Worm (Caenorhabditis elegans) whole organism, L1 larva: ENCODE results near the gene F59E12.6.

Experiments
- C04F5.9 ChIP-seq: sonication (generic microtip); optimal IDR thresholded peaks from 2 replicates; lab custom pipeline; 2016; ENCODE audit warnings: missing genetic modification characterization, missing compliant biosample characterization
- C34B4.2 ChIP-seq: sonication (generic microtip); optimal IDR thresholded peaks from 2 replicates; lab custom pipeline; 2017; ENCODE audit warnings: mild to moderate bottlenecking, missing genetic modification characterization, missing compliant biosample characterization
- F16B12.6 ChIP-seq: fragments of 150-350 bp; optimal IDR thresholded peaks from 2 replicates; lab custom pipeline; 2014; ENCODE audit warnings: missing biosample characterization, missing genetic modification characterization
- Y116A8C.19 ChIP-seq: sonication (generic microtip); optimal IDR thresholded peaks from 2 replicates; lab custom pipeline; 2016; ENCODE audit warnings: missing compliant biosample characterization, missing genetic modification characterization, borderline replicate concordance
- aly-2 ChIP-seq: fragments of 150-350 bp; optimal IDR thresholded peaks from 2 replicates; lab custom pipeline; 2014; ENCODE audit warnings: missing biosample characterization, missing genetic modification characterization
- ama-1 ChIP-seq: fragments of 150-350 bp; optimal IDR thresholded peaks from 2 replicates; lab custom pipeline; 2014
- ceh-88 ChIP-seq: fragments of 200-800 bp; sonication (Bioruptor generic); IDR thresholded peaks from 2 replicates; pipeline ENCODE4 v1.3.6; 2022; ENCODE audit warnings: missing genetic modification characterization, missing compliant biosample characterization
- ceh-90 ChIP-seq: sonication (generic microtip); optimal IDR thresholded peaks from 2 replicates; lab custom pipeline; 2016; ENCODE audit warnings: missing genetic modification characterization, missing compliant biosample characterization
- dsc-1 ChIP-seq: sonication (generic microtip); optimal IDR thresholded peaks from 2 replicates; lab custom pipeline; 2016; ENCODE audit warnings: mild to moderate bottlenecking, missing genetic modification characterization, missing compliant biosample characterization
- efl-1 ChIP-seq, 4 experiments: fragments of 150-350 bp; optimal IDR thresholded peaks in 3 of 4; peaks in 1 of 4; 1 replicate in 1 of 4; 2 replicates in 3 of 4; lab custom pipeline; 2014; ENCODE audit warnings: missing biosample characterization in 2 of 4, missing genetic modification characterization in 2 of 4, missing genetic modification reagents in 2 of 4
- efl-3 ChIP-seq: fragments of 200-800 bp; sonication (Bioruptor generic); optimal IDR thresholded peaks from 2 replicates; lab custom pipeline; 2018; ENCODE audit warnings: mild to moderate bottlenecking, missing genetic modification characterization, missing compliant biosample characterization
- egl-13 ChIP-seq: sonication (generic microtip); optimal IDR thresholded peaks from 2 replicates; lab custom pipeline; 2016; ENCODE audit warnings: missing genotype, missing genetic modification reagents, missing genetic modification characterization, missing compliant biosample characterization
- elt-2 ChIP-seq: sonication (generic microtip); optimal IDR thresholded peaks from 2 replicates; lab custom pipeline; 2016; ENCODE audit warnings: missing genetic modification characterization, mild to moderate bottlenecking, inconsistent platforms, missing compliant biosample characterization, missing genetic modification reagents
- elt-3 ChIP-seq, 6 experiments: fragments of 150-350 bp in 1 of 6; sonication (generic microtip); optimal IDR thresholded peaks; 2 replicates each; lab custom pipeline; 2017 to 2018; ENCODE audit warnings: missing biosample characterization in 6 of 6, missing genetic modification characterization in 6 of 6, inconsistent platforms in 1 of 6
- grh-1 ChIP-seq: fragments of 200-800 bp; sonication (Bioruptor generic); IDR thresholded peaks from 2 replicates; pipeline ENCODE4 v1.3.6; 2022; ENCODE audit warnings: missing genetic modification reagents, missing genetic modification characterization, missing compliant biosample characterization
- hlh-17 ChIP-seq: fragments of 200-800 bp; sonication (Bioruptor generic); optimal IDR thresholded peaks from 2 replicates; lab custom pipeline; 2018; ENCODE audit warnings: missing genetic modification characterization, mild to moderate bottlenecking, missing compliant biosample characterization, moderate library complexity, borderline replicate concordance
- hpl-2 ChIP-seq: fragments of 150-350 bp; optimal IDR thresholded peaks from 2 replicates; lab custom pipeline; 2014; ENCODE audit warnings: missing biosample characterization, missing genetic modification reagents, missing genetic modification characterization
- irx-1 ChIP-seq: sonication (generic microtip); optimal IDR thresholded peaks from 2 replicates; lab custom pipeline; 2016; ENCODE audit warnings: missing genetic modification characterization, missing compliant biosample characterization
- isw-1 ChIP-seq: fragments of 200-800 bp; sonication (Bioruptor generic); IDR thresholded peaks from 2 replicates; pipeline ENCODE4 v1.3.6; 2022; ENCODE audit warnings: missing genetic modification characterization, missing compliant biosample characterization
- jun-1 ChIP-seq: fragments of 150-350 bp; optimal IDR thresholded peaks from 2 replicates; lab custom pipeline; 2014; ENCODE audit warnings: missing biosample characterization, missing genetic modification reagents, missing genetic modification characterization
- lin-14 ChIP-seq: fragments of 200-800 bp; sonication (Bioruptor generic); optimal IDR thresholded peaks from 2 replicates; lab custom pipeline; 2018; ENCODE audit warnings: mild to moderate bottlenecking, missing genetic modification characterization, moderate library complexity, missing compliant biosample characterization
- lir-3 ChIP-seq: sonication (generic microtip); optimal IDR thresholded peaks from 2 replicates; lab custom pipeline; 2016; ENCODE audit warnings: mild to moderate bottlenecking, missing genetic modification characterization, moderate library complexity, missing compliant biosample characterization; ENCODE audit not compliant: poor library complexity
- lsy-2 ChIP-seq, 2 experiments: fragments of 150-350 bp; optimal IDR thresholded peaks; 2 replicates each; lab custom pipeline; 2014; ENCODE audit warnings: missing biosample characterization in 2 of 2, missing genetic modification characterization in 2 of 2
- mep-1 ChIP-seq: fragments of 150-350 bp; optimal IDR thresholded peaks from 2 replicates; lab custom pipeline; 2014; ENCODE audit warnings: missing biosample characterization, missing genetic modification characterization
- nhr-20 ChIP-seq: sonication (generic microtip); optimal IDR thresholded peaks from 2 replicates; lab custom pipeline; 2016; ENCODE audit warnings: mild to moderate bottlenecking, missing genetic modification characterization, missing compliant biosample characterization
- nhr-47 ChIP-seq: sonication (generic microtip); optimal IDR thresholded peaks from 2 replicates; lab custom pipeline; 2016; ENCODE audit warnings: mild to moderate bottlenecking, missing genetic modification characterization, moderate library complexity, missing compliant biosample characterization
- nhr-71 ChIP-seq: sonication (generic microtip); optimal IDR thresholded peaks from 2 replicates; lab custom pipeline; 2016; ENCODE audit warnings: mild to moderate bottlenecking, missing genetic modification characterization, moderate library complexity, missing compliant biosample characterization
- nhr-76 ChIP-seq: sonication (generic microtip); optimal IDR thresholded peaks from 2 replicates; lab custom pipeline; 2017; ENCODE audit warnings: missing biosample characterization, missing genetic modification characterization
- nhr-85 ChIP-seq: sonication (generic microtip); peaks from one replicate; lab custom pipeline; 2016; ENCODE audit warnings: missing genetic modification characterization, inconsistent platforms, missing compliant biosample characterization
- nhr-90 ChIP-seq: sonication (generic microtip); optimal IDR thresholded peaks from 2 replicates; lab custom pipeline; 2016; ENCODE audit warnings: mild to moderate bottlenecking, missing genetic modification characterization, missing compliant biosample characterization; ENCODE audit not compliant: poor library complexity
- pax-3 ChIP-seq: fragments of 200-800 bp; sonication (Bioruptor generic); optimal IDR thresholded peaks from 2 replicates; lab custom pipeline; 2018; ENCODE audit warnings: mild to moderate bottlenecking, missing genetic modification characterization, moderate library complexity, missing compliant biosample characterization
- snpc-4 ChIP-seq: fragments of 150-350 bp; optimal IDR thresholded peaks from 2 replicates; lab custom pipeline; 2014; ENCODE audit warnings: missing biosample characterization, missing genetic modification characterization
- sox-4 ChIP-seq: sonication (generic microtip); optimal IDR thresholded peaks from 2 replicates; lab custom pipeline; 2016; ENCODE audit warnings: missing genetic modification characterization, missing compliant biosample characterization
- sptf-1 ChIP-seq: fragments of 150-350 bp; optimal IDR thresholded peaks from 2 replicates; lab custom pipeline; 2014; ENCODE audit warnings: missing biosample characterization, missing genetic modification characterization
- sup-37 ChIP-seq: fragments of 200-800 bp; sonication (Bioruptor generic); optimal IDR thresholded peaks from 2 replicates; lab custom pipeline; 2018; ENCODE audit warnings: mild to moderate bottlenecking, missing genetic modification characterization, missing compliant biosample characterization
- tbx-2 ChIP-seq: sonication (generic microtip); optimal IDR thresholded peaks from 2 replicates; lab custom pipeline; 2016; ENCODE audit warnings: missing genetic modification characterization, missing compliant biosample characterization
- unc-130 ChIP-seq: fragments of 150-350 bp; optimal IDR thresholded peaks from 2 replicates; lab custom pipeline; 2017; ENCODE audit warnings: missing biosample characterization, missing genetic modification characterization, inconsistent platforms
- unc-30 ChIP-seq: sonication (generic microtip); optimal IDR thresholded peaks from 2 replicates; lab custom pipeline; 2017; ENCODE audit warnings: missing biosample characterization, missing genetic modification characterization
- unc-62 ChIP-seq: fragments of 150-350 bp; optimal IDR thresholded peaks from 2 replicates; lab custom pipeline; 2014; ENCODE audit warnings: missing biosample characterization, missing genetic modification reagents, missing genetic modification characterization
- vab-15 ChIP-seq: sonication (generic microtip); optimal IDR thresholded peaks from 2 replicates; lab custom pipeline; 2017; ENCODE audit warnings: missing genotype, mild to moderate bottlenecking, missing genetic modification characterization, missing compliant biosample characterization
- xbp-1 ChIP-seq: sonication (generic microtip); optimal IDR thresholded peaks from 2 replicates; lab custom pipeline; 2016; ENCODE audit warnings: missing genetic modification characterization, missing compliant biosample characterization
- zip-4 ChIP-seq: fragments of 200-800 bp; sonication (Bioruptor generic); optimal IDR thresholded peaks from 2 replicates; lab custom pipeline; 2018; ENCODE audit warnings: mild to moderate bottlenecking, missing genetic modification characterization, moderate library complexity, missing compliant biosample characterization
- ztf-11 ChIP-seq, 2 experiments: sonication (generic microtip); optimal IDR thresholded peaks; 2 replicates each; lab custom pipeline; 2016 to 2017; ENCODE audit warnings: missing genetic modification characterization in 2 of 2, missing biosample characterization in 1 of 2, missing compliant biosample characterization in 1 of 2
- ztf-4 ChIP-seq: fragments of 150-350 bp; optimal IDR thresholded peaks from 2 replicates; lab custom pipeline; 2014; ENCODE audit warnings: missing biosample characterization, missing genetic modification characterization

F59E12.6 gene

DNA sequence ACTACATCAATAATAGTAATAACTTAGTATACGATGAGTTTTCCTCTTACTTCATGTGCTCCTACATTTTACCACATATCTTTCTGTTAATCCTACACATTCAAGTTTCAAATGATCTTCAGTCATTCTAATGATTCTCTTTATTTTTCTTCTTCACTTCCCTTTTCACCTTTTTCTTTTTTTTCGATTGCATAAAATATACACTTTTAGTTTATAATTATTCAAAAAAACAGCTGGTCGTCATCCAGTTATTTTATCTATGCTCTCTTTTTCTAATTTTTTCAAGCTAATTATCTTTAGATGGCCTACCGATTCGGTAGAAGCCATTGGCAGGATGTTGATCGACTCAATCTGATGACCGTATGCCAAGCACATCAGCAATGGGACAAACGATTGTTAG lies 23.5 kb upstream of the F59E12.6 start, which contains the start of gene F59E12.1:
F59E12.1 (plus strand) TSS at position 301 of the 400 bp plus-strand sequence.
- TF ChIP-seq ztf-4 (tag; lab: Kevin White, UChicago) (no peak), dsc-1 (tag; lab: Kevin White, UChicago) (no peak), snpc-4 (no peak), tbx-2 (tag; lab: Kevin White, UChicago) (no peak), pax-3 (tag; lab: Kevin White, UChicago) (no peak), mep-1 (tag; lab: Kevin White, UChicago) (no peak), Y116A8C.19 (no peak), lir-3 (tag; lab: Kevin White, UChicago) (no peak), vab-15 (tag; lab: Kevin White, UChicago) (no peak), nhr-47 (tag; lab: Kevin White, UChicago) (no peak)

DNA sequence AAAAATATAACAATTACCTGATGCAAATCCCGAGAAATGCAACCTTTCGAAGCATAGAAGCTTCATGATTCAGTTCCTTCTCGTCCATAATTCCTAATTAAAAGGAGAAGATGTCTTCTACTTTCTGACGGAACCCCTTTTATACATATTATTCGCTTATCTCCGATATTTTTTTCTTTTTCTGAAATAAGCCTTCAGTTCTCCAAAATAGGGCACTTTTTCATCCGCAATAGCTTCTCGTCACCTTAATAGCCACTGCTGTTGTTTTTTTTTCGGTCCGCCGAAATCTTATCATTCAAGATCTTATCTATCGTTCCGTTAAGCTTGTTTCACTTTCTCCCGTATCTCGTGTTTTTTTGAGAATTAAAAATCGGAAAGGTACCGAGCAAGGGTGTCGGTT lies 21.6 kb upstream of the F59E12.6 start, which contains the start of gene bli-2:
bli-2 (minus strand) TSS at position 101 of the 400 bp plus-strand sequence.
- TF ChIP-seq nhr-76 (tag; lab: Kevin White, UChicago) (no peak), xbp-1 (tag; lab: Kevin White, UChicago) (no peak), aly-2 (no peak), unc-30 (tag; lab: Kevin White, UChicago) (no peak), C34B4.2 (tag; lab: Kevin White, UChicago) (no peak)

DNA sequence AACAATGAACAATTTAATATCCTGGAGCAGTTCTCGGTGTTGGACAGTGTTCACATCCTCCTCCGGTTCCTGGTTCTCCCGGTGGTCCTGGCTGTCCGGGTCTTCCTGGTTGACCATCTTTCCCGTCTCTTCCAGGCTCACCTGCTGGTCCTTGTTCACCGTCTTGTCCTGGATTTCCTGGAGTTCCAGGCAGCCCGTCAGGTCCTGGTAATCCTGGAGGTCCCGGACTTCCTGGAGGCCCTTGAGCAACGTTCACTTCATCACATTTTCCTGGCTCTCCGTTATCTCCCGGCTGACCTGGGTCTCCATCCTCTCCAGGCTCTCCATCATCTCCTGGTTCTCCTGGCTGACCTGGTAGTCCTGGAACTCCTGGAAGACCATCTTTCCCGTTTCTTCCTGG lies 20.7 kb upstream of the F59E12.6 start:
- no peak for TF ChIP-seq efl-1 (optimal IDR thresholded peaks at IDR 0.05; lab: Kevin White, UChicago)
- TF ChIP-seq efl-1 (GFP tag; optimal IDR thresholded peaks at IDR 0.05 in 1 of 2; lab: Kevin White, UChicago), result peak in 1 of 2 experiments; percentile 35
- TF ChIP-seq ama-1 (lab: Kevin White, UChicago), result no peak
- TF ChIP-seq, all 84 proteins: peak for 1

DNA sequence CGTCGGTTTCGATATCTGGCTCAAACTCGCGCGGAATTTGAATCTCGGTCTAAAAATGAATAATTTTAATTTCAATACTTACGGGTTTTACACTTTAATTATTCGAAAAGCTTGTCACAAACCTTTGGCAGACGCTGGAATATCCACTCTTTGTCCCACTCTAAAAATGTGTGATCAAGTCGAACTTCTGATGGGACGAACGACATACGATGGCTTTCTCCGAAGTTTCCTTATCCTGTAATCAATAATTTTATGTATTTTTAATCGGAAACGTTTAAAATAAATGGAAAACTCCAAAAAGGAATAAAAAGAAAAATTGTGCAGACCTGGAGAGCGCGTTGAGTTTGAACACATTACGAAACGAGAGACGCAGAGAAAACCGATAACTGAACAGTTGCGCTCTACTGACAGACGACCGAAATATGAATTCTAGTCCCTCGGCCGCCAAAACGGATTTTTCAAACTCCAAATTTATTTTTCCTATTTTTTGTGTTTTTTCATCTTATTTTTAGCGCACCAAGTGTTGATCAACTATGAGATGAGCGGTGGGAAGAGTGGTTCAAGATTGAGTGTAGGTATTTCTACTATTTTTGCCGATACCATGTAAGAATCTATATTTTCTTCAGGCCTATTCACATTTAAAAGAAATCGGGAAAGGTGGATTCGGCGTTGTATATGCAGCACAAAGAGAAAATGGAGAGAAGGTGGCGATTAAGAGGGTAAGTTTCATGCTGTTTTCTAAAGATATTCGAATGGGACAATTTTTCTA lies 18.7 kb upstream of the F59E12.6 start, which contains the start of the genes sam-4, F59E12.17 and zyg-1:
sam-4 (minus strand) TSS at position 51 of the 769 bp plus-strand sequence.
F59E12.17 (minus strand) TSS at position 235 of the 769 bp plus-strand sequence.
zyg-1 (plus strand) TSS at position 513 of the 769 bp plus-strand sequence.
- TF ChIP-seq nhr-47 (tag; lab: Kevin White, UChicago) (peak; percentile 50), lsy-2 (tag; optimal IDR thresholded peaks at IDR 0.05; lab: Kevin White, UChicago) (peak; percentile 56 to 86), unc-130 (tag; lab: Kevin White, UChicago) (no peak), unc-30 (tag; lab: Kevin White, UChicago) (no peak), irx-1 (tag; lab: Kevin White, UChicago) (no peak), elt-3 (tag; optimal IDR thresholded peaks at IDR 0.05; lab: Kevin White, UChicago) (peak in 1 of 6 experiments; percentile 20), unc-62 (GFP tag; lab: Kevin White, UChicago) (no peak), lin-14 (no peak), ceh-90 (tag; lab: Kevin White, UChicago) (peak; percentile 57), sptf-1 (tag; lab: Kevin White, UChicago) (no peak), xbp-1 (tag; lab: Kevin White, UChicago) (peak; percentile 47), hpl-2 (GFP tag; lab: Kevin White, UChicago) (peak; percentile 42), nhr-20 (peak; percentile 61), isw-1 (GFP tag; lab: Robert Waterston, UW) (peak; percentile 41), zip-4 (no peak), egl-13 (tag; lab: Kevin White, UChicago) (no peak), F16B12.6 (tag; lab: Kevin White, UChicago) (peak; percentile 57), nhr-85 (tag; lab: Kevin White, UChicago) (peak; percentile 74), mep-1 (tag; lab: Kevin White, UChicago) (peak; percentile 65), elt-2 (tag; lab: Kevin White, UChicago) (no peak), nhr-71 (peak; percentile 66), hlh-17 (GFP tag; lab: Kevin White, UChicago) (no peak), jun-1 (tag; lab: Kevin White, UChicago) (no peak), ztf-4 (tag; lab: Kevin White, UChicago) (no peak), C04F5.9 (tag; lab: Kevin White, UChicago) (no peak), sup-37 (GFP tag; lab: Kevin White, UChicago) (no peak), ceh-88 (GFP tag; lab: Robert Waterston, UW) (no peak), efl-3 (no peak), ztf-11 (tag; optimal IDR thresholded peaks at IDR 0.05; lab: Kevin White, UChicago) (no peak), ama-1 (lab: Kevin White, UChicago) (no peak), nhr-90 (tag; lab: Kevin White, UChicago) (peak; percentile 18), sox-4 (tag; lab: Kevin White, UChicago) (no peak), grh-1 (GFP tag; lab: Robert Waterston, UW) (no peak)
